Fruit fly (Drosophila melanogaster) whole organism, embryonic: ENCODE data around the gene CG8483.

Experiments
- Adf1 ChIP-seq: fragments of 200-800 bp; sonication (Bioruptor generic); IDR thresholded peaks from 2 replicates; pipeline ENCODE4 v1.3.6; 2022; ENCODE audit warnings: missing biosample characterization, missing genetic modification characterization
- CG10267 ChIP-seq: fragments of 200-800 bp; sonication (Bioruptor generic); optimal IDR thresholded peaks from 2 replicates; lab custom pipeline; 2018; ENCODE audit warnings: missing biosample characterization, mild to moderate bottlenecking, missing genetic modification characterization, moderate library complexity
- CG10462 ChIP-seq: fragments of 200-800 bp; sonication (Bioruptor generic); optimal IDR thresholded peaks from 2 replicates; lab custom pipeline; 2016; ENCODE audit warnings: missing biosample characterization, missing genetic modification characterization
- CG11085 ChIP-seq: fragments of 200-800 bp; sonication (Bioruptor generic); IDR thresholded peaks from 2 replicates; pipeline ENCODE4 v1.3.6; 2022; ENCODE audit warnings: missing biosample characterization, missing genetic modification characterization
- CG12942 ChIP-seq: fragments of 200-800 bp; sonication (Bioruptor generic); optimal IDR thresholded peaks from 3 replicates; lab custom pipeline; 2016; ENCODE audit warnings: missing biosample characterization, missing genetic modification characterization
- CG13775 ChIP-seq: fragments of 200-800 bp; sonication (Bioruptor generic); optimal IDR thresholded peaks from 3 replicates; lab custom pipeline; 2017; ENCODE audit warnings: missing biosample characterization, mild to moderate bottlenecking, missing genetic modification characterization
- CG13894 ChIP-seq: fragments of 200-800 bp; sonication (Bioruptor generic); optimal IDR thresholded peaks from 3 replicates; lab custom pipeline; 2018; ENCODE audit warnings: missing biosample characterization, mild to moderate bottlenecking, missing genetic modification characterization, moderate library complexity
- CG14667 ChIP-seq: fragments of 200-800 bp; sonication (Bioruptor generic); IDR thresholded peaks from 2 replicates; pipeline ENCODE4 v1.3.6; 2022; ENCODE audit warnings: missing biosample characterization, missing genetic modification characterization
- CG14965 ChIP-seq: fragments of 200-800 bp; sonication (Bioruptor generic); optimal IDR thresholded peaks from 2 replicates; lab custom pipeline; 2016; ENCODE audit warnings: missing biosample characterization, missing genetic modification characterization, borderline replicate concordance
- CG1529 ChIP-seq: fragments of 200-800 bp; sonication (Bioruptor generic); optimal IDR thresholded peaks from 3 replicates; lab custom pipeline; 2018; ENCODE audit warnings: missing biosample characterization, missing genetic modification characterization
- CG16779 ChIP-seq: fragments of 200-800 bp; sonication (Bioruptor generic); IDR thresholded peaks from 2 replicates; pipeline ENCODE4 v1.3.6; 2022; ENCODE audit warnings: missing biosample characterization, missing genetic modification characterization
- CG16815 ChIP-seq: fragments of 200-800 bp; sonication (Bioruptor generic); optimal IDR thresholded peaks from 3 replicates; lab custom pipeline; 2017; ENCODE audit warnings: missing biosample characterization, mild to moderate bottlenecking, missing genetic modification characterization
- CG18599 ChIP-seq: fragments of 200-800 bp; sonication (Bioruptor generic); optimal IDR thresholded peaks from 3 replicates; lab custom pipeline; 2017; ENCODE audit warnings: missing biosample characterization, missing genetic modification characterization, mild to moderate bottlenecking, moderate library complexity, missing genetic modification reagents
- CG18764 ChIP-seq: fragments of 200-800 bp; sonication (Bioruptor generic); optimal IDR thresholded peaks from 3 replicates; lab custom pipeline; 2016; ENCODE audit warnings: missing biosample characterization, missing genetic modification characterization
- CG2202 ChIP-seq: fragments of 200-800 bp; sonication (Bioruptor generic); optimal IDR thresholded peaks from 2 replicates; lab custom pipeline; 2018; ENCODE audit warnings: missing biosample characterization, mild to moderate bottlenecking, missing genetic modification characterization
- CG31388 ChIP-seq: fragments of 200-800 bp; sonication (Bioruptor generic); optimal IDR thresholded peaks from 2 replicates; lab custom pipeline; 2016; ENCODE audit warnings: missing biosample characterization, missing genetic modification characterization
- CG32772 ChIP-seq: fragments of 200-800 bp; sonication (Bioruptor generic); IDR thresholded peaks from 2 replicates; pipeline ENCODE4 v1.3.6; 2022; ENCODE audit warnings: missing biosample characterization, missing genetic modification characterization
- CG34422 ChIP-seq: fragments of 200-800 bp; sonication (Bioruptor generic); IDR thresholded peaks from 3 replicates; pipeline ENCODE4 v1.3.6; 2022; ENCODE audit warnings: missing biosample characterization, missing genetic modification characterization
- CG4820 ChIP-seq: fragments of 200-800 bp; sonication (Bioruptor generic); optimal IDR thresholded peaks from 3 replicates; lab custom pipeline; 2016; ENCODE audit warnings: missing biosample characterization, missing genetic modification characterization
- CG5180 ChIP-seq: fragments of 200-800 bp; sonication (Bioruptor generic); optimal IDR thresholded peaks from 3 replicates; lab custom pipeline; 2017; ENCODE audit warnings: missing biosample characterization, missing genetic modification characterization, mild to moderate bottlenecking, moderate library complexity, missing genetic modification reagents
- CG6854 ChIP-seq: fragments of 200-800 bp; sonication (Bioruptor generic); optimal IDR thresholded peaks from 3 replicates; lab custom pipeline; 2017; ENCODE audit warnings: missing biosample characterization, mild to moderate bottlenecking, missing genetic modification characterization
- CG7745 ChIP-seq: fragments of 200-800 bp; sonication (Bioruptor generic); optimal IDR thresholded peaks from 2 replicates; lab custom pipeline; 2018; ENCODE audit warnings: missing biosample characterization, mild to moderate bottlenecking, missing genetic modification characterization, moderate library complexity
- CG8944 ChIP-seq: fragments of 200-800 bp; sonication (Bioruptor generic); optimal IDR thresholded peaks from 3 replicates; lab custom pipeline; 2016; ENCODE audit warnings: missing biosample characterization, missing genetic modification characterization
- CG9797 ChIP-seq: fragments of 200-800 bp; sonication (Bioruptor generic); optimal IDR thresholded peaks from 3 replicates; lab custom pipeline; 2018; ENCODE audit warnings: missing biosample characterization, mild to moderate bottlenecking, missing genetic modification characterization
- Doc3 ChIP-seq: fragments of 200-800 bp; sonication (Bioruptor generic); IDR thresholded peaks from 3 replicates; pipeline ENCODE4 v1.3.6; 2022; ENCODE audit warnings: missing biosample characterization, missing genetic modification characterization; ENCODE audit not compliant: partially characterized antibody
- Hmr ChIP-seq: fragments of 200-800 bp; sonication (Bioruptor generic); optimal IDR thresholded peaks from 3 replicates; lab custom pipeline; 2017; ENCODE audit warnings: mild to moderate bottlenecking, missing biosample characterization, missing genetic modification reagents, missing genetic modification characterization
- NK7.1 ChIP-seq: fragments of 200-800 bp; sonication (Bioruptor generic); optimal IDR thresholded peaks from 3 replicates; lab custom pipeline; 2016; ENCODE audit warnings: missing biosample characterization, missing genetic modification characterization
- Nf-YB ChIP-seq: fragments of 200-800 bp; sonication (Bioruptor generic); optimal IDR thresholded peaks from 3 replicates; lab custom pipeline; 2019; ENCODE audit warnings: missing biosample characterization, mild to moderate bottlenecking, missing genetic modification characterization, moderate library complexity
- Side ChIP-seq: fragments of 200-800 bp; sonication (Bioruptor generic); optimal IDR thresholded peaks from 2 replicates; lab custom pipeline; 2016; ENCODE audit warnings: missing biosample characterization, missing genetic modification characterization
- Stat92E ChIP-seq, 3 experiments: fragments of >200 bp in 2 of 3; fragments of 200-800 bp in 1 of 3; sonication (Bioruptor generic) in 1 of 3; optimal IDR thresholded peaks; 2 replicates each; lab custom pipeline; 2017 to 2019; ENCODE audit warnings: missing biosample characterization in 3 of 3, missing genetic modification characterization in 3 of 3, mild to moderate bottlenecking in 1 of 3, moderate library complexity in 1 of 3
- YL-1 ChIP-seq: fragments of 200-800 bp; sonication (Bioruptor generic); optimal IDR thresholded peaks from 3 replicates; lab custom pipeline; 2017; ENCODE audit warnings: missing biosample characterization, mild to moderate bottlenecking, missing genetic modification characterization
- amos ChIP-seq: fragments of 200-800 bp; sonication (Bioruptor generic); IDR thresholded peaks from 2 replicates; pipeline ENCODE4 v1.3.6; 2022; ENCODE audit warnings: missing biosample characterization, missing genetic modification characterization; ENCODE audit not compliant: partially characterized antibody
- cg ChIP-seq: fragments of 200-800 bp; sonication (Bioruptor generic); optimal IDR thresholded peaks from 3 replicates; lab custom pipeline; 2019; ENCODE audit warnings: missing biosample characterization, mild to moderate bottlenecking, missing genetic modification characterization, moderate library complexity
- crp ChIP-seq, 2 experiments: fragments of 200-800 bp; sonication (Bioruptor generic); optimal IDR thresholded peaks; 2 replicates in 1 of 2; 3 replicates in 1 of 2; lab custom pipeline; 2017; ENCODE audit warnings: missing biosample characterization in 2 of 2, missing genetic modification characterization in 2 of 2, mild to moderate bottlenecking in 1 of 2, moderate library complexity in 1 of 2
- gce ChIP-seq: fragments of 200-800 bp; sonication (Bioruptor generic); IDR thresholded peaks from 3 replicates; pipeline ENCODE4 v1.3.6; 2022; ENCODE audit warnings: missing biosample characterization, missing genetic modification characterization
- gcm ChIP-seq: fragments of 200-800 bp; sonication (Bioruptor generic); optimal IDR thresholded peaks from 2 replicates; lab custom pipeline; 2019; ENCODE audit warnings: missing biosample characterization, mild to moderate bottlenecking, missing genetic modification characterization, moderate library complexity
- gro ChIP-seq: fragments of 200-800 bp; sonication (Bioruptor generic); optimal IDR thresholded peaks from 2 replicates; lab custom pipeline; 2016; ENCODE audit warnings: missing biosample characterization, missing genetic modification characterization
- gsb-n ChIP-seq: fragments of 200-800 bp; sonication (Bioruptor generic); optimal IDR thresholded peaks from 3 replicates; lab custom pipeline; 2018; ENCODE audit warnings: missing biosample characterization, mild to moderate bottlenecking, missing genetic modification characterization
- hkb ChIP-seq, 2 experiments: fragments of 200-800 bp in 1 of 2; fragments of >200 bp in 1 of 2; sonication (Bioruptor generic) in 1 of 2; IDR thresholded peaks in 1 of 2; optimal IDR thresholded peaks in 1 of 2; 2 replicates each; pipeline versions ENCODE4 v1.3.6 to Lab custom; 2017 to 2022; ENCODE audit warnings: missing biosample characterization in 1 of 2, missing genetic modification characterization in 1 of 2
- klu ChIP-seq: fragments of 200-800 bp; sonication (Bioruptor generic); IDR thresholded peaks from 2 replicates; pipeline ENCODE4 v1.3.6; 2022; ENCODE audit warnings: missing biosample characterization, missing genetic modification characterization
- oc ChIP-seq: fragments of 200-800 bp; sonication (Bioruptor generic); optimal IDR thresholded peaks from 2 replicates; lab custom pipeline; 2018; ENCODE audit warnings: missing biosample characterization, mild to moderate bottlenecking, missing genetic modification characterization, moderate library complexity
- pho ChIP-seq: fragments of 200-800 bp; sonication (Bioruptor generic); optimal IDR thresholded peaks from 2 replicates; lab custom pipeline; 2016; ENCODE audit warnings: missing biosample characterization, missing genetic modification characterization
- pum ChIP-seq: fragments of 200-800 bp; sonication (Bioruptor generic); optimal IDR thresholded peaks from 2 replicates; lab custom pipeline; 2016; ENCODE audit warnings: missing biosample characterization, missing genetic modification characterization
- run ChIP-seq: fragments of 200-800 bp; sonication (Bioruptor generic); optimal IDR thresholded peaks from 3 replicates; lab custom pipeline; 2018; ENCODE audit warnings: missing biosample characterization, mild to moderate bottlenecking, missing genetic modification characterization
- sc ChIP-seq, 3 experiments: fragments of >200 bp in 2 of 3; fragments of 200-800 bp in 1 of 3; sonication (Bioruptor generic) in 1 of 3; optimal IDR thresholded peaks; 2 replicates in 2 of 3; 3 replicates in 1 of 3; lab custom pipeline; 2017; ENCODE audit warnings: mild to moderate bottlenecking in 1 of 3, missing biosample characterization in 1 of 3, missing genetic modification characterization in 1 of 3, missing genetic modification reagents in 1 of 3
- tap ChIP-seq: fragments of 200-800 bp; optimal IDR thresholded peaks from 3 replicates; lab custom pipeline; 2019; ENCODE audit warnings: missing biosample characterization, mild to moderate bottlenecking, missing genetic modification characterization, moderate library complexity
- yki ChIP-seq: fragments of >200 bp; optimal IDR thresholded peaks from 3 replicates; lab custom pipeline; 2018

Gene CG8483

dm6 chr3R:13258696-13259567 lies 44.7 kb upstream of the CG8483 start, which contains the start of gene Ace:
Ace (minus strand) TSS chr3R:13259517.
- TF ChIP-seq gro (GFP tag; lab: Kevin White, UChicago) (no peak), NK7.1 (no peak), pho (GFP tag; lab: Kevin White, UChicago) (no peak), CG7745 (tag; lab: Kevin White, UChicago) (no peak), hkb (optimal IDR thresholded peaks at IDR 0.05; lab: Kevin White, UChicago) (no peak), hkb (GFP tag; IDR thresholded peaks at IDR 0.05; lab: Robert Waterston, UW) (no peak), CG16779 (GFP tag; lab: Robert Waterston, UW) (no peak), CG13775 (GFP tag; lab: Kevin White, UChicago) (no peak), gsb-n (tag; lab: Kevin White, UChicago) (no peak), run (tag; lab: Kevin White, UChicago) (no peak), klu (GFP tag; lab: Robert Waterston, UW) (no peak), CG5180 (GFP tag; lab: Kevin White, UChicago) (no peak), pum (no peak), CG2202 (tag; lab: Kevin White, UChicago) (no peak), CG11085 (no peak), oc (tag; lab: Kevin White, UChicago) (no peak), CG16815 (no peak), CG10462 (GFP tag; lab: Kevin White, UChicago) (no peak), CG6854 (no peak), yki (lab: Kevin White, UChicago) (no peak), YL-1 (GFP tag; lab: Kevin White, UChicago) (no peak), Doc3 (no peak), cg (peak; percentile 58), CG10267 (tag; lab: Kevin White, UChicago) (no peak), CG14965 (GFP tag; lab: Kevin White, UChicago) (no peak), CG32772 (no peak), Side (no peak), CG8944 (GFP tag; lab: Kevin White, UChicago) (no peak), CG1529 (GFP tag; lab: Kevin White, UChicago) (no peak), CG18764 (no peak), CG9797 (GFP tag; lab: Kevin White, UChicago) (no peak), sc (optimal IDR thresholded peaks at IDR 0.05; lab: Kevin White, UChicago) (no peak), sc (GFP tag; optimal IDR thresholded peaks at IDR 0.05; lab: Kevin White, UChicago) (no peak), CG34422 (0 out of 3 replicates have a peak, but pooled peaks have one; percentile 14), CG31388 (no peak), crp (GFP tag; optimal IDR thresholded peaks at IDR 0.05; lab: Kevin White, UChicago) (peak in 1 of 2 experiments; percentile 40), amos (GFP tag; lab: Robert Waterston, UW) (no peak), CG12942 (GFP tag; lab: Kevin White, UChicago) (no peak), Hmr (GFP tag; lab: Kevin White, UChicago) (no peak), CG14667 (GFP tag; lab: Robert Waterston, UW) (no peak), Adf1 (GFP tag; lab: Robert Waterston, UW) (peak; percentile 7; the same call in 1 of the 2 replicates), Stat92E (GFP tag; optimal IDR thresholded peaks at IDR 0.05; lab: Kevin White, UChicago) (no peak), CG13894 (tag; lab: Kevin White, UChicago) (peak; percentile 49), CG18599 (GFP tag; lab: Kevin White, UChicago) (peak; percentile 11), gce (GFP tag; lab: Robert Waterston, UW) (no peak), Nf-YB (GFP tag; lab: Kevin White, UChicago) (no peak), gcm (no peak), tap (tag; lab: Kevin White, UChicago) (no peak), CG4820 (GFP tag; lab: Kevin White, UChicago) (no peak)
